Fruit fly (Drosophila melanogaster): Measurements from ENCODE around the gene betaTub97EF.

- no peak for TF ChIP-seq psq (optimal IDR thresholded peaks at IDR 0.05)
- TF ChIP-seq ttk (optimal IDR thresholded peaks at IDR 0.05), result no peak
- no peak for TF ChIP-seq h (optimal IDR thresholded peaks at IDR 0.05)
- no peak for TF ChIP-seq insv (optimal IDR thresholded peaks at IDR 0.05)
Measured at dm6 chr3R:27990651-27991050, 2.5 kb upstream of the betaTub97EF start, which contains the start of gene CG4815.

All from Kc167 (cell line).